Worm (Caenorhabditis elegans) whole organism, L4/young adult: Measurements from ENCODE around the gene M01B2.13.
"Not testable (repeated sequence)": the region's sequence is repeated elsewhere in the genome, so short reads cannot be mapped to it uniquely, and the experiment has no call there.

Experiments
- W03F9.2 ChIP-seq: fragments of 150-350 bp; optimal IDR thresholded peaks from 2 replicates; lab custom pipeline; 2014; ENCODE audit warnings: missing biosample characterization, missing genetic modification characterization
- dao-5 ChIP-seq: sonication (generic microtip); optimal IDR thresholded peaks from 2 replicates; lab custom pipeline; 2016; ENCODE audit warnings: missing genotype, missing genetic modification characterization, moderate library complexity, missing compliant biosample characterization
- him-1 ChIP-seq: sonication (generic microtip); optimal IDR thresholded peaks from 2 replicates; lab custom pipeline; 2016; ENCODE audit warnings: missing genotype, missing genetic modification reagents, missing genetic modification characterization, missing compliant biosample characterization

Gene M01B2.13

DNA sequence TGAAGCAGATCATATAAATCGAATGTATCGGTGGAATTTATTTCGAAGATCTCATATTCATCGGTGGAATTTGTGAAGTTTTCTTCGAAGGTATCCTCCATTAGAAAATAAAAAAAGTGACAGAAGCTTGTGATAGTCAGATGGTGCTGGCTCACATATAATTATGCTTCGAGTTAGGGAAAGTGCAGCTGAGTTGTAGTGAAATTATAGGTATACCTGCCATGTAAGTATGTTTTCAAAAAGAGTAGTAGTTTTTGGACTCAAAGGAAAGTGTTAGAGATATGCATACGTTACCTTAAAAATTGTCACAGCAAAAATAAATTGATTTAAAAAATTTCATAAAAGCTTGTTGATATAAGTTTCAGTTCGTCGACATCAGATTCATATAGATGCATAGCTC lies 25.5 kb downstream of the M01B2.13 start, which contains the start of gene srw-11:
TSS of gene srw-11 (minus strand) at position 101 of the 400 bp plus-strand sequence.
- no peak for TF ChIP-seq W03F9.2 (tag; lab: Kevin White, UChicago)
- TF ChIP-seq dao-5 (tag; lab: Kevin White, UChicago) = no peak
- no peak for TF ChIP-seq him-1

DNA sequence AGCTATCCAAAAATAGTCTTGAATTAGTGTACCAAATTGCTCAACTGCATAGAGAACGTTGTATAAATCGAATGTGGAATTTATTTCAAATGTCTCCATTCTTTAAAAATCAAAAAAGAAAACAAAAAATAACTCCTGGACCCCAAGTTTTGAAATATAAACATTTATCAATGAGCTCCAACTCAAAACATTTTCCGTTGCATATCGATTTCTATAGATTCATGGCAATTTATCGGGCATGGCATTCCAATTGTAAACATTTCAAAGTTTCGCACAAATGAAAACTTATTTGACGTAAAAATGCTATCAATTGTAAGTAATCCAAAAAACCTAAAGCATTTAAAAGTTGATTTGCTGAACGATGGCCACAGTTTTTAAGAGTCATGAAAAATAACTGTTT lies 27.2 kb downstream of the M01B2.13 start, which contains the start of gene srw-12:
TSS of gene srw-12 (minus strand) at position 101 of the 400 bp plus-strand sequence.
- no peak for TF ChIP-seq dao-5 (tag; lab: Kevin White, UChicago)
- TF ChIP-seq him-1 = no peak
- no peak for TF ChIP-seq W03F9.2 (tag; lab: Kevin White, UChicago)

DNA sequence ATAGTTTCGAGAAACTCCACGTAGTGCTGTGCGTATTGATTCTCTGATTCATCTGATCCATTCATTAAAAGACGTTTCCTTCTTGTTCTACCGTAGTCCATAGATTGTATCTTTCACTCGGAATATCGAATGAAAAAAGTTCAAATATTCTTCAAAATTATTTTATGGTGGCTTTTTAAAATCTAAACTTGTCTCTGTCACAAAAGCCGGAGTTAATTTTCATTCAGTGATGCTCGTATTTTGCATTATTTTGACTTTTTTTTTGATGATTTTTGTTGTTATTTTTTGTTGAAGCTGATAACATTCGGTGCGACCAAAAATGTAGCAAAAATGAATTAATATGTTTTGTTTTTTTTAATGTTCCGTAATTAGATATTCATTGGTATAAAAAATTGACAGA lies 30.1 kb downstream of the M01B2.13 start, which contains the start of gene nhr-164:
TSS of gene nhr-164 (minus strand) at position 101 of the 400 bp plus-strand sequence.
- TF ChIP-seq dao-5 (tag; lab: Kevin White, UChicago) (no peak), W03F9.2 (tag; lab: Kevin White, UChicago) (no peak), him-1 (no peak)

- TF ChIP-seq W03F9.2 (tag; lab: Kevin White, UChicago) = no peak
- TF ChIP-seq dao-5 (tag; lab: Kevin White, UChicago) = no peak
- no peak for TF ChIP-seq him-1
Observed at ce11 chrV:15232200-15232599, 33.5 kb downstream of the M01B2.13 start, which contains the start of gene srw-13. TSS of gene srw-13 (plus strand) at chrV:15232500.

- no peak for TF ChIP-seq him-1
- no peak for TF ChIP-seq dao-5 (tag; lab: Kevin White, UChicago)
- no peak for TF ChIP-seq W03F9.2 (tag; lab: Kevin White, UChicago)
Observed at ce11 chrV:15230243-15230642, 35.5 kb downstream of the M01B2.13 start, which contains the start of gene srw-15. TSS of gene srw-15 (plus strand) at chrV:15230543.

ce11 chrV:15226206-15226605 lies 39.5 kb downstream of the M01B2.13 start:
- no peak for TF ChIP-seq him-1

- TF ChIP-seq him-1 = no peak
Observed at ce11 chrV:15225650-15226049, 40.1 kb downstream of the M01B2.13 start, which contains the start of gene srw-14. TSS of gene srw-14 (plus strand) at chrV:15225950.

ce11 chrV:15223668-15224067 lies 42.0 kb downstream of the M01B2.13 start, which contains the start of gene srw-24:
TSS of gene srw-24 (plus strand) at chrV:15223968.
- TF ChIP-seq him-1 = no peak
- TF ChIP-seq dao-5 (tag; lab: Kevin White, UChicago) = no peak
- TF ChIP-seq W03F9.2 (tag; lab: Kevin White, UChicago) = no peak

- TF ChIP-seq dao-5 (tag; lab: Kevin White, UChicago) (no peak), W03F9.2 (tag; lab: Kevin White, UChicago) (no peak), him-1 (no peak)
Observed at ce11 chrV:15221330-15221729, 44.4 kb downstream of the M01B2.13 start, which contains the start of gene irld-25. TSS of gene irld-25 (plus strand) at chrV:15221630.

- TF ChIP-seq him-1 = no peak
- TF ChIP-seq W03F9.2 (tag; lab: Kevin White, UChicago) = no peak
- TF ChIP-seq dao-5 (tag; lab: Kevin White, UChicago) = no peak
Observed at ce11 chrV:15216705-15217104, 49.0 kb downstream of the M01B2.13 start, which contains the start of gene sri-25. TSS of gene sri-25 (plus strand) at chrV:15217005.

- TF ChIP-seq dao-5 (tag; lab: Kevin White, UChicago); W03F9.2 (tag; lab: Kevin White, UChicago); him-1: not testable (repeated sequence)
Observed at ce11 chrV:15215175-15215574, 50.5 kb downstream of the M01B2.13 start, which contains the start of gene sri-26. TSS of gene sri-26 (plus strand) at chrV:15215475.
